Worm (Caenorhabditis elegans): ENCODE data around the gene pqn-87.

DNA sequence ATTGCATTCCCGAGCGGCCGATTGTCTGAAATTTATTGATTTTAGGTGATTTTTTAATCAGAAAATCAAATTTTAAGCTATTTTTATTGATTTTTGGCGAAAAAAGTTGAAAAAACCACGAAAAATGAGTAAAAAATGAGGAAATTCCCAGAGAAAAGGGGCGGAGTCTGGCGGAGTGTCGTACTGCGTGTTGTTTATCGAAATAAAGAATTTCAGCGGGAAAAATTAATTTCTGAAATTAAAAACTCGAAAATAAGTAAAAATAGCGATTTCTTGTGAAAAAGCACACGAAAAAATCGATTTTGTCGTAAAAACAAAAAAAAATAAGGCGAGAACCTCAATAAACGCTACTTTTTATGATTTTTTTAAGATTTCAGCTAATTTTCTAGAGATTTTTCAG is 40.0 kb downstream of the pqn-87 start, which contains the start of gene Y57A10A.13:
- TF ChIP-seq unc-130 (GFP tag; optimal IDR thresholded peaks at IDR 0.05): no peak
- no peak for TF ChIP-seq ces-1 (GFP tag; optimal IDR thresholded peaks at IDR 0.05)
- TF ChIP-seq lin-1 (GFP tag; IDR thresholded peaks at IDR 0.05): no peak
- TF ChIP-seq aha-1 (tag): no peak
- TF ChIP-seq ZK546.5 (tag; optimal IDR thresholded peaks at IDR 0.05): no peak
- TF ChIP-seq skn-1 (tag; optimal IDR thresholded peaks at IDR 0.05): no peak
- TF ChIP-seq nhr-111 (GFP tag; optimal IDR thresholded peaks at IDR 0.05): no peak
- no peak for TF ChIP-seq tag-97 (GFP tag; IDR thresholded peaks at IDR 0.05)
- TF ChIP-seq F44E2.7 (GFP tag; IDR thresholded peaks at IDR 0.05): no peak
- no peak for TF ChIP-seq lin-13 (GFP tag; optimal IDR thresholded peaks at IDR 0.05)
- no peak for TF ChIP-seq nhr-77 (tag; optimal IDR thresholded peaks at IDR 0.05)
- TF ChIP-seq nhr-102 (tag; optimal IDR thresholded peaks at IDR 0.05): no peak
- TF ChIP-seq mdl-1 (tag; optimal IDR thresholded peaks at IDR 0.05): no peak
- TF ChIP-seq lsy-2 (tag; optimal IDR thresholded peaks at IDR 0.05): no peak

Measured in whole organism, L4 larva.